Worm (Caenorhabditis elegans): Measurements from ENCODE around the gene T04G9.7.

T04G9.7 gene

ce11 chrX:727737-728136 is 42.9 kb upstream of the T04G9.7 start (continued):
- no peak for TF ChIP-seq tbx-7 (tag; optimal IDR thresholded peaks at IDR 0.05)
- no peak for TF ChIP-seq unc-3 (GFP tag; conservative IDR thresholded peaks at IDR 0.05)
- TF ChIP-seq unc-3 (tag; optimal IDR thresholded peaks at IDR 0.05): no peak
- TF ChIP-seq sox-4 (tag; optimal IDR thresholded peaks at IDR 0.05): no peak
- no peak for TF ChIP-seq zip-5 (tag; optimal IDR thresholded peaks at IDR 0.05)
- peak; percentile 23 for TF ChIP-seq ceh-18 (tag; optimal IDR thresholded peaks at IDR 0.05)
- TF ChIP-seq Y22D7AL.16 (tag; optimal IDR thresholded peaks at IDR 0.05): no peak
- peak; percentile 95 for TF ChIP-seq unc-42 (tag; optimal IDR thresholded peaks at IDR 0.05)
- no peak for TF ChIP-seq madf-2 (tag; optimal IDR thresholded peaks at IDR 0.05)
- no peak for TF ChIP-seq ceh-9 (tag; optimal IDR thresholded peaks at IDR 0.05)
- TF ChIP-seq nhr-232 (tag; optimal IDR thresholded peaks at IDR 0.05): no peak
- peak; percentile 90 for TF ChIP-seq nfya-1 (tag; optimal IDR thresholded peaks at IDR 0.05)
- TF ChIP-seq eyg-1 (tag; optimal IDR thresholded peaks at IDR 0.05): peak; percentile 60
- no peak for TF ChIP-seq lim-6 (tag; optimal IDR thresholded peaks at IDR 0.05)
- no peak for TF ChIP-seq C38D4.7 (GFP tag; optimal IDR thresholded peaks at IDR 0.05)
- no peak for TF ChIP-seq hlh-13 (GFP tag; optimal IDR thresholded peaks at IDR 0.05)
- TF ChIP-seq ceh-14 (tag; optimal IDR thresholded peaks at IDR 0.05): peak; percentile 32
- TF ChIP-seq fax-1 (tag; optimal IDR thresholded peaks at IDR 0.05): peak; percentile 32
- no peak for TF ChIP-seq T23F11.4 (GFP tag; optimal IDR thresholded peaks at IDR 0.05)
- TF ChIP-seq rnt-1 (tag; optimal IDR thresholded peaks at IDR 0.05): peak; percentile 87
- peak; percentile 75 for TF ChIP-seq ceh-2 (tag; optimal IDR thresholded peaks at IDR 0.05)
- no peak for TF ChIP-seq syd-9 (tag; optimal IDR thresholded peaks at IDR 0.05)
- TF ChIP-seq elt-4 (tag; optimal IDR thresholded peaks at IDR 0.05): no peak
- no peak for TF ChIP-seq K02D7.2 (tag; optimal IDR thresholded peaks at IDR 0.05)
- TF ChIP-seq gmeb-2 (tag; optimal IDR thresholded peaks at IDR 0.05): no peak
- no peak for TF ChIP-seq pat-9 (tag; optimal IDR thresholded peaks at IDR 0.05)
- TF ChIP-seq ceh-24 (tag; optimal IDR thresholded peaks at IDR 0.05): no peak
- no peak for TF ChIP-seq ztf-16 (tag; optimal IDR thresholded peaks at IDR 0.05)
- TF ChIP-seq hlh-30 (tag; optimal IDR thresholded peaks at IDR 0.05; ENCODE audit: insufficient read depth): peak; percentile 60
- no peak for TF ChIP-seq pag-3 (tag; optimal IDR thresholded peaks at IDR 0.05; ENCODE audit: borderline replicate concordance)
- TF ChIP-seq ref-2 (tag; optimal IDR thresholded peaks at IDR 0.05): peak; percentile 79
- TF ChIP-seq mec-3 (tag; optimal IDR thresholded peaks at IDR 0.05; ENCODE audit: borderline replicate concordance): no peak
- TF ChIP-seq K09A11.1 (tag; optimal IDR thresholded peaks at IDR 0.05; ENCODE audit: insufficient read depth): no peak
- TF ChIP-seq ceh-30 (tag; optimal IDR thresholded peaks at IDR 0.05): no peak
- no peak for TF ChIP-seq ceh-6 (GFP tag; optimal IDR thresholded peaks at IDR 0.05)
- no peak for TF ChIP-seq ceh-45 (GFP tag; IDR thresholded peaks at IDR 0.05)
- no peak for TF ChIP-seq hlh-15 (tag; optimal IDR thresholded peaks at IDR 0.05)

- TF ChIP-seq madf-2 (tag; optimal IDR thresholded peaks at IDR 0.05) (no peak), ceh-45 (GFP tag; IDR thresholded peaks at IDR 0.05) (no peak), elt-2 (tag; optimal IDR thresholded peaks at IDR 0.05) (peak; percentile 94), C38D4.7 (GFP tag; optimal IDR thresholded peaks at IDR 0.05) (no peak), unc-42 (tag; optimal IDR thresholded peaks at IDR 0.05) (no peak), ceh-22 (tag; optimal IDR thresholded peaks at IDR 0.05) (no peak)
These were observed 41.6 kb upstream of the T04G9.7 start for ce11 chrX:729062-729461.

ce11 chrX:735572-735971 is 35.1 kb upstream of the T04G9.7 start, which contains the start of gene npr-19:
Gene npr-19, minus strand, starts transcription at chrX:735672.
- TF ChIP-seq lin-11 (tag; optimal IDR thresholded peaks at IDR 0.05): no peak
- TF ChIP-seq pqm-1 (tag; optimal IDR thresholded peaks at IDR 0.05): no peak
- TF ChIP-seq pha-2 (tag; optimal IDR thresholded peaks at IDR 0.05): no peak
- TF ChIP-seq ttx-3 (tag; optimal IDR thresholded peaks at IDR 0.05): no peak
- no peak for TF ChIP-seq ets-4 (tag; optimal IDR thresholded peaks at IDR 0.05)
